Worm (Caenorhabditis elegans): Measurements from ENCODE around the gene col-10.

The col-10 gene

DNA sequence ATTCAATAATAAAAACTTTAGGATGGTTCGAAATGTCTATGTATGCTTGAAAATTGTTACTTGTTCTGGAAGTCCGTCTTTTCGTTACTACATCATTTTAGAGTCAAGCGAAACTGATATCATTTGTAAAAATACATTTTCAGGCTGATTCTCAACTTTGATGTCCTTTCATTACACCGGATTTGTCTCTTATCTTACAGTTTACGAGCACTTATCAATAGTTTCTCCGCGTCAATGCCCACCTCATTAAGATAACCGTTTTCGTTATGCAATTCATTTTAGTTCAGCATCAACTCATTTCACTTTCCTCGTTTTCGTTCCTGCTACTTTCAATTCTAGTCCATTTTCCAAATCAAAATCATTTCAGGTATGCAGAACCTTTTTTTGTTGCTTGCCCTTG, 37.6 kb upstream of the col-10 start, which contains the start of gene asp-2 (continued):
- TF ChIP-seq T20F7.1 (GFP tag; optimal IDR thresholded peaks at IDR 0.05) = no peak
- TF ChIP-seq daf-12 (tag; optimal IDR thresholded peaks at IDR 0.05) = no peak
- TF ChIP-seq hlh-11 (tag; optimal IDR thresholded peaks at IDR 0.05) = peak; percentile 57
- TF ChIP-seq daf-16 (GFP tag; optimal IDR thresholded peaks at IDR 0.05) = no peak
- peak; percentile 63 for TF ChIP-seq daf-16 (tag; optimal IDR thresholded peaks at IDR 0.05)
- no peak for TF ChIP-seq ctbp-1 (GFP tag; IDR thresholded peaks at IDR 0.05)
- peak; percentile 69 for TF ChIP-seq dmd-6 (GFP tag; IDR thresholded peaks at IDR 0.05)
- TF ChIP-seq mep-1 (tag; optimal IDR thresholded peaks at IDR 0.05) = no peak
- TF ChIP-seq zip-2 (tag; optimal IDR thresholded peaks at IDR 0.05) = no peak
- no peak for TF ChIP-seq Y48G9A.11 (GFP tag; IDR thresholded peaks at IDR 0.05)
- TF ChIP-seq Y75B8A.6 (GFP tag; IDR thresholded peaks at IDR 0.05) = no peak
- TF ChIP-seq zip-11 (GFP tag; IDR thresholded peaks at IDR 0.05) = no peak
- peak; percentile 74 for TF ChIP-seq dve-1 (tag; optimal IDR thresholded peaks at IDR 0.05; ENCODE audit: insufficient read depth)
- TF ChIP-seq nhr-77 (tag; optimal IDR thresholded peaks at IDR 0.05) = peak; percentile 20
- TF ChIP-seq lsy-2 (tag; optimal IDR thresholded peaks at IDR 0.05) = no peak
- TF ChIP-seq ZK546.5 (tag; optimal IDR thresholded peaks at IDR 0.05) = no peak

DNA sequence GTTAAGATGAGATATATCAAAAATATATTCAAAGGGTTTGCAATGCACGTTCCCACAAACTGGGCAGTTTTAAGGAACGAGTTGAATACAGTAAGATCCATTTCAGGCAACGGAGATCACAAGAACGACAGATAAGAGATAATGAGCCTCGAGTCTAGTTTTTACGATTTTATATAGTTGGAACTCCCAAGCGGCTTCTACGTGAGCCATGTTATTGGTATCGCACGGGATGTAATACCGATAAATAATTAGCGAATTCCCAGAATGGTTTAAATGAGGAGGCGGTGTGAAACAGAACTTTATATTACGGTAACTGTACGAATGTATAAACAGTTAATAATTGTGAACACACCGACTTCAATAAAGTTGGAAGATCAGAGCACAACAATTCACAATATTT, 33.8 kb upstream of the col-10 start, which contains the start of gene str-177:
TSS of gene str-177 (minus strand) at position 101 of the 400 bp plus-strand sequence.
- TF ChIP-seq ceh-44 (GFP tag; IDR thresholded peaks at IDR 0.05) = no peak
- no peak for TF ChIP-seq lin-39 (tag; optimal IDR thresholded peaks at IDR 0.05)
- no peak for TF ChIP-seq tag-97 (GFP tag; IDR thresholded peaks at IDR 0.05)
- no peak for TF ChIP-seq arid-1 (GFP tag; conservative IDR thresholded peaks at IDR 0.05)
- no peak for TF ChIP-seq nhr-237 (tag; optimal IDR thresholded peaks at IDR 0.05)
- no peak for TF ChIP-seq ztf-11 (tag; optimal IDR thresholded peaks at IDR 0.05)
- no peak for TF ChIP-seq spr-3 (GFP tag; optimal IDR thresholded peaks at IDR 0.05)
- TF ChIP-seq nhr-42 (GFP tag; IDR thresholded peaks at IDR 0.05) = no peak
- TF ChIP-seq nhr-6 (tag; optimal IDR thresholded peaks at IDR 0.05) = no peak
- TF ChIP-seq lir-3 (tag; optimal IDR thresholded peaks at IDR 0.05) = no peak
- TF ChIP-seq F49E8.2 (tag; optimal IDR thresholded peaks at IDR 0.05; ENCODE audit: borderline replicate concordance) = no peak
- no peak for TF ChIP-seq php-3 (GFP tag; IDR thresholded peaks at IDR 0.05)
- no peak for TF ChIP-seq snpc-1.2 (GFP tag; IDR thresholded peaks at IDR 0.05)
- TF ChIP-seq T20F7.1 (GFP tag; optimal IDR thresholded peaks at IDR 0.05) = no peak
- no peak for TF ChIP-seq spr-1 (tag; optimal IDR thresholded peaks at IDR 0.05)
- no peak for TF ChIP-seq vab-7 (GFP tag; IDR thresholded peaks at IDR 0.05)

- TF ChIP-seq lin-38 (GFP tag; IDR thresholded peaks at IDR 0.05) (no peak), vab-7 (GFP tag; IDR thresholded peaks at IDR 0.05) (no peak), pha-4 (GFP tag; IDR thresholded peaks at IDR 0.05) (no peak), pha-4 (tag; optimal IDR thresholded peaks at IDR 0.05) (no peak), lin-15B (tag; optimal IDR thresholded peaks at IDR 0.05) (no peak), nhr-28 (tag; optimal IDR thresholded peaks at IDR 0.05) (peak; percentile 50), ceh-62 (tag; optimal IDR thresholded peaks at IDR 0.05) (no peak), F10B5.3 (tag; optimal IDR thresholded peaks at IDR 0.05) (no peak), sdz-12 (GFP tag; optimal IDR thresholded peaks at IDR 0.05) (no peak), nhr-102 (tag; optimal IDR thresholded peaks at IDR 0.05) (no peak), daf-16 (GFP tag; optimal IDR thresholded peaks at IDR 0.05) (no peak), daf-16 (tag; optimal IDR thresholded peaks at IDR 0.05) (peak; percentile 95), madf-9 (GFP tag; conservative IDR thresholded peaks at IDR 0.05) (no peak), nhr-77 (tag; optimal IDR thresholded peaks at IDR 0.05) (no peak), F44E2.7 (GFP tag; IDR thresholded peaks at IDR 0.05) (no peak), ztf-11 (tag; optimal IDR thresholded peaks at IDR 0.05) (no peak), nhr-111 (GFP tag; optimal IDR thresholded peaks at IDR 0.05) (no peak), aha-1 (tag) (no peak), T20F7.1 (GFP tag; optimal IDR thresholded peaks at IDR 0.05) (no peak), pqm-1 (tag; optimal IDR thresholded peaks at IDR 0.05) (peak; percentile 22), ceh-82 (tag; optimal IDR thresholded peaks at IDR 0.05) (no peak), unc-62 (GFP tag; optimal IDR thresholded peaks at IDR 0.05 in 1 of 2) (no peak), unc-62 (tag; optimal IDR thresholded peaks at IDR 0.05) (no peak), tra-1 (GFP tag; IDR thresholded peaks at IDR 0.05) (no peak)
Measured at ce11 chrV:9197121-9197520, 32.0 kb upstream of the col-10 start, which contains the start of gene C24B5.4. TSS of gene C24B5.4 (minus strand) at chrV:9197326.
